Fruit fly (Drosophila melanogaster) S2 (cell line): ENCODE data around the gene CG13044.

Experiments
- CG8478 ChIP-seq: fragments of >200 bp; optimal IDR thresholded peaks from 2 replicates; lab custom pipeline; 2018
- CTCF ChIP-seq, 2 experiments: fragments of >200 bp; optimal IDR thresholded peaks; 2 replicates each; lab custom pipeline; 2018

dm6 chr3L:16308380-16308779 is 5.4 kb upstream of the CG13044 start, which contains the start of gene CG13042:
- TF ChIP-seq CTCF (optimal IDR thresholded peaks at IDR 0.05; lab: Kevin White, UChicago) = no peak
- TF ChIP-seq CG8478 = no peak
